Fruit fly (Drosophila melanogaster) whole organism, embryonic: ENCODE data around the gene Gpdh1.

Experiments used
- CG11696 ChIP-seq: fragments of 200-800 bp; sonication (Bioruptor generic); IDR thresholded peaks from 2 replicates; pipeline ENCODE4 v1.3.6; 2022; ENCODE audit warnings: missing biosample characterization, missing genetic modification characterization
- CTCF ChIP-seq: fragments of 200-800 bp; sonication (Bioruptor generic); optimal IDR thresholded peaks from 2 replicates; lab custom pipeline; 2017; ENCODE audit warnings: missing biosample characterization, mild to moderate bottlenecking, missing genetic modification characterization, moderate library complexity
- gsb-n ChIP-seq: fragments of 200-800 bp; sonication (Bioruptor generic); optimal IDR thresholded peaks from 3 replicates; lab custom pipeline; 2018; ENCODE audit warnings: missing biosample characterization, mild to moderate bottlenecking, missing genetic modification characterization
- psq ChIP-seq: fragments of 200-800 bp; sonication (Bioruptor generic); optimal IDR thresholded peaks from 2 replicates; lab custom pipeline; 2017; ENCODE audit warnings: missing biosample characterization, missing genetic modification characterization

DNA sequence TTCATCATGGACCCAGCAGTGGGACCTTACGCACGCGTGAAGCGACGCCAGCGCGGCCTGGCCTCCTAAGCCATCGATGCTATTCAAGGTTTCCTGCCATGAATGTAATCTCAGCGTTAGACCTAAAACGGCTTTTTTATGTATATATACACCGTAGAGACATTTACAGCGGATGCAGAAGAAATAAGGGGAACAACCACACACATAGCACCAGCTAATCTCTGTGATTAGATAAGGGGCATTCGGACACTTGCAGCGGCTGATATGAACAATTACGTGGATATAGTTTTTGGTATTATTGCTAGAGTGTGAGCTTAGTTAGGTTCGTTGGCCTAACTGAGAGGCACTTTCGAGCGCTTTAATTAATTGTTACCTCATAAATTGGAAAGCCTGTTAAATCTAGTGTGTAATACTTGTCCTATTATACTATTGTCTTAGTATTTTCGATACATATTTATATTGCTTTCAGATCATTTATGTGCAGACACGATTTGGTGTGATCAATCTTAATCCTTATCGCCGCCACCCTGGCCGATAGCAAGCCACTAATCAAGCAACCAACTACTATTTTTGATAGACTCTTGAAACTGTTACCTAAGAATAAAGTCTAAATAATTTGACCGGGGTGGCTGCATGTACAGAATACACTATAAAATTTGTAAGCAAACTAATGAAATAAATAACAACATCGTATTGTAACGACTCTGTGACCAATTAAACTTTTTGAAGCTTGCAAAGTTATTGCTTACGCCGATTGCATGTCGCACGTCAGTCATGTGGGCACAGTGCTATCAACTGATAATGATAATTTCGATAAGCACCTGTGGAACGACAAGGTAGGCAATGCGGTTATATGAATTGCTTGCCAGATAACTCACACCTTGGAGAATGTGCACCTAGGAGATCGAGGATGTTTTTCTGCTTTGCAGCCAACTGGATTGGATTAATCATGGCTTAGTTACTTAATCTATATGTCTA is 45.0 kb downstream of the Gpdh1 start:
- TF ChIP-seq CTCF (no peak), CG11696 (GFP tag; lab: Robert Waterston, UW) (no peak), psq (no peak), gsb-n (tag; lab: Kevin White, UChicago) (no peak)
